Worm (Caenorhabditis elegans) whole organism, early embryonic: ENCODE results near the gene fbxb-117.

Experiments
- F13C5.2 ChIP-seq: sonication (generic microtip); optimal IDR thresholded peaks from 2 replicates; lab custom pipeline; 2017; ENCODE audit warnings: mild to moderate bottlenecking, missing genetic modification characterization, inconsistent platforms, missing compliant biosample characterization
- aly-1 ChIP-seq: sonication (generic microtip); optimal IDR thresholded peaks from 2 replicates; lab custom pipeline; 2016; ENCODE audit warnings: missing genetic modification characterization, missing compliant biosample characterization
- ama-1 ChIP-seq: fragments of 150-350 bp; optimal IDR thresholded peaks from 2 replicates; lab custom pipeline; 2014
- ceh-36 ChIP-seq: sonication (generic microtip); optimal IDR thresholded peaks from 2 replicates; lab custom pipeline; 2016; ENCODE audit warnings: missing genetic modification characterization, inconsistent platforms, missing compliant biosample characterization
- flt-1 ChIP-seq: fragments of 200-800 bp; sonication (Bioruptor generic); IDR thresholded peaks from 2 replicates; pipeline ENCODE4 v1.3.6; 2022; ENCODE audit warnings: missing genetic modification characterization, missing compliant biosample characterization
- hmg-4 ChIP-seq: fragments of 200-800 bp; sonication (Bioruptor generic); optimal IDR thresholded peaks from 2 replicates; lab custom pipeline; 2018; ENCODE audit warnings: mild to moderate bottlenecking, missing genetic modification characterization, missing compliant biosample characterization
- tbx-11 ChIP-seq: fragments of 200-800 bp; sonication (Bioruptor generic); IDR thresholded peaks from 2 replicates; pipeline ENCODE4 v1.3.6; 2022; ENCODE audit warnings: missing genetic modification characterization, missing compliant biosample characterization
- tbx-37 ChIP-seq: fragments of 200-800 bp; sonication (Bioruptor generic); conservative IDR thresholded peaks from 2 replicates; pipeline ENCODE4 v1.3.6; 2022; ENCODE audit warnings: missing genetic modification reagents, missing genetic modification characterization, missing compliant biosample characterization
- tra-4 ChIP-seq: sonication (generic microtip); optimal IDR thresholded peaks from 2 replicates; lab custom pipeline; 2017; ENCODE audit warnings: missing genetic modification characterization, missing compliant biosample characterization

DNA sequence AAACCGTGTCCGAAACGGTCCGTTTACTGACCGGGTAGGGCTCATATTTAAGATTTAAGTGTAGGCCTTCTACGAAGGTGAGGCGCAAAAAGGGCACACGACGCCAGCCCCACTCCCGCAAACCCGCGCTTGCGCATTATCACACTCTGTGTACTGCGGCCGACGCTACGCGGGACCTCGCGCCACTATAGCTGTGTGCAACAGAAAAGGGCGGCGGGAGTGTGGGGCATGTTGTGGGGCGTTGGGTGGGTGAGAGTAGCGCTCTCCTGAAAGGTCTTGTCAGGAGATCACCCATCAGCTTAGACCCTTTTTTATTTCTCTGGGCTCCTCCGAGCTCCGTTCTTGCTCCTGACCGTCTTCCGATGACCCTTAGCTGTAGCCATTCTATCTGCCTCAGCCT lies 25.7 kb downstream of the fbxb-117 start:
- TF ChIP-seq flt-1 (GFP tag; lab: Robert Waterston, UW), result no peak
- peak; percentile 19 for TF ChIP-seq hmg-4 (GFP tag; lab: Kevin White, UChicago)
- TF ChIP-seq ama-1 (lab: Kevin White, UChicago), result no peak
- no peak for TF ChIP-seq tra-4 (tag; lab: Kevin White, UChicago)
- no peak for TF ChIP-seq aly-1 (tag; lab: Kevin White, UChicago)
- TF ChIP-seq ceh-36 (tag; lab: Kevin White, UChicago), result no peak
- TF ChIP-seq tbx-11 (GFP tag; lab: Robert Waterston, UW), result no peak
- no peak for TF ChIP-seq tbx-37 (GFP tag; lab: Robert Waterston, UW)
- no peak for TF ChIP-seq F13C5.2 (tag; lab: Kevin White, UChicago)
